Fruit fly (Drosophila melanogaster) Kc167 (cell line): Measurements from ENCODE around the gene CG10730.

Experiments
- Myc ChIP-seq: fragments of >200 bp; optimal IDR thresholded peaks from 2 replicates; lab custom pipeline; 2017; ENCODE audit warnings: missing external identifiers
- Sin3A ChIP-seq: fragments of >200 bp; optimal IDR thresholded peaks from 2 replicates; lab custom pipeline; 2018; ENCODE audit warnings: missing external identifiers
- h ChIP-seq: fragments of >200 bp; optimal IDR thresholded peaks from 3 replicates; lab custom pipeline; 2018; ENCODE audit warnings: missing external identifiers
- insv ChIP-seq: fragments of >200 bp; optimal IDR thresholded peaks from 3 replicates; lab custom pipeline; 2018; ENCODE audit warnings: missing external identifiers
- psq ChIP-seq: fragments of >200 bp; optimal IDR thresholded peaks from 2 replicates; lab custom pipeline; 2017; ENCODE audit warnings: missing external identifiers
- ttk ChIP-seq: sonication (Bioruptor generic); optimal IDR thresholded peaks from 2 replicates; lab custom pipeline; 2017; ENCODE audit warnings: missing external identifiers

The CG10730 gene

DNA sequence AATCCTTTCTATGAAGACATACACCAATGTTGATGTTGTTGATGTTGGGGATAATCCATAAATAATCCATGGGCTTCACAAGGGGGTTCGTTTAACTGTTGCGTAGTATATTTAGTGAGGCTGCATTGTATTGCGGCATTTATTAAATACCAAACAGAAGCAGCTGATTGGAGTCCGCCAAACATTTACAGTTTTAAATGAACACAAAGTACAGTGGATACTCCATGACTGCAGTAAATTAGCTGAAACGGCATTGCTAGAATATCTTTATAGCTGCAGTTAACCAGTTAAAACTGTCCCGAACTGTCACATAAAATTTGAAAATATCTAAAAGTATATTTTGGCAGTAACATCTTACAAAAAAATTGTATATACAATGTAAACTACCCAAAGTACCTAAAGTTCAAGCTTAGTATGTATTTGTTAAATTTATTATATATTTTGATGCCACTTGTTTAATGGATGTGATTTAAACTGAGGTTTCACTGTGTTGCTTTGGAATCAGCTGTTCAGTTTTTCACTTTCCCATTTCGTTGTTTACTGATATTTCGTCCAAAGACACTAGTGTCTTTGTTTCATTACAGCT is 19.2 kb upstream of the CG10730 start, which contains the start of the genes CG10747 and Pyroxd1:
Gene CG10747 (minus strand): TSS at position 255 of the 586 bp plus-strand sequence.
Gene Pyroxd1 (plus strand): TSS at position 342 of the 586 bp plus-strand sequence.
- TF ChIP-seq ttk (lab: Kevin White, UChicago), result no peak
- TF ChIP-seq Sin3A (lab: Kevin White, UChicago), result no peak
- no peak for TF ChIP-seq Myc
- no peak for TF ChIP-seq psq
- TF ChIP-seq insv (lab: Kevin White, UChicago), result no peak
- TF ChIP-seq h (lab: Kevin White, UChicago), result no peak

DNA sequence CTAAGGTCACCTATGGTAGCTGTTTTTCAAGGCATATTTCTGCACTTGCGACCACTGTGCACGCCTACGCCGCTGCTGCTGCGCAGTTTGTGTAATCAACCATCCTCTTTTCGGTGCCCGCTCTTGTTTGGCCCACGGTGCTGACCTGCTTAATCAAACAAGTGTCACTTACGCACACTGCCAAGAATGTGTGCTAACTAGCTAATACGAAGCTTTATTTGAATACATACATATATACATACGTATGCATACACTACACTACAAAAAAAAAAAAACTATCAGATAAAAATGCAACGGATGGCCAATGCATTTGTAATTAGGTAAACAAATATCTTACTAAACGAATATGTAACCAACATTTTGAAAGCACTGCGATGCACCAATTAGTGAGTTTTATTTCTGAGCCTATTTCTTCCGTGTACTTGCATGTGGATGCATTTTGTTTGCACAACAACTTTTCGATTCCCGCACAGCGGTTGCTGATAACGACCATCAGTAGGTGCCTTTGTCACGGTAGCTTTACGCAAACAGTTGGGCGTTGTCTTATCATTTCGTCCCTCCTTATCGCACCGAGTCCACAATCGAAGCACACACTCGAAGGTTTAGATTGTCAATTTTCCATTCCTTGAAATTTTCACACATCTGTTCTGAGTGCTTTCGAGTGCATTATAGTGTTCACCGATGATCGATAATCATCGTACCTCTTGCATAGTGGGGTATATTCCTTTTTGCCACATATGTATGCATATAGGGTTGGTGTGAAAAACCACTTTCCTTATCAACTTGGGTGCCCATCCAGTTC is 14.5 kb upstream of the CG10730 start:
- TF ChIP-seq insv (lab: Kevin White, UChicago) (no peak), h (lab: Kevin White, UChicago) (no peak), Sin3A (lab: Kevin White, UChicago) (no peak), psq (no peak), Myc (no peak), ttk (lab: Kevin White, UChicago) (no peak)

DNA sequence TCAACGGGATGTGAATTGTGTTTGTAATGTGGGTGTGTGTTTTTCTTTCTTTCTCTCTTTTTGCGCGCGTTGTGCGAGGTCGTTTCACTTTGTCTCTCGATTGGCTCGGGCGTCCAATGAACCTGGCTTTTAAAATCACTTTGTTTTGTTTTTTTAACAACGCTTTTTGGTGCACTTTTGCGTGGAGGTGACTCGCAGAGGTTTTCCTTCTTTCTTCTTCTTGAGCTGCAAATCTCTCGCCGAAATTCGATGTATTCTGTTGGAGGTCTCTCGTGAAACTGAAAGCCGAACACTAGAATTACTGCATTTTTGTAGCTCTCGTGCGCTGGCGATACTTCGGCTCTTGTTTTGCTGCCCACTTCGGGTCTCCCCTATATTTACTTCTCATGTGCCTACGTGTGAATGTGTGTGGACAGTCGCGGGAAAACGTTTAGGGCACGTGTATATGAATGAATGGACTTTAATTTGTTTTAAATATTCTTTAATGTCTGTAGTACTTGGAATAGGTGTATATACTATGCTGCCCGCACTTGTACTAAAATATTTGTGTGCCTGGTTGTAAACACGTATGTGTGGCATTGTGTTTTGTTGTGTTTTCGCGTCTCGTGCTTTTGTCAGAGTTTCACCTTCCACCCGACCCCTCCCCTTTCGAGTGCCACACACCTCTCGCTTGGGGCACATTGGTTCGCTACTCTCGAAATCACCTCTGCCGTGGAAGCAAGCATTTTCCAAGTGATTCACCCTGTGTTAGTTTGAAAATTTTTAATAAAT is 13.0 kb upstream of the CG10730 start, which contains the start of gene fok:
Gene fok (minus strand): TSS at position 286 of the 771 bp plus-strand sequence.
- TF ChIP-seq h (lab: Kevin White, UChicago), result no peak

DNA sequence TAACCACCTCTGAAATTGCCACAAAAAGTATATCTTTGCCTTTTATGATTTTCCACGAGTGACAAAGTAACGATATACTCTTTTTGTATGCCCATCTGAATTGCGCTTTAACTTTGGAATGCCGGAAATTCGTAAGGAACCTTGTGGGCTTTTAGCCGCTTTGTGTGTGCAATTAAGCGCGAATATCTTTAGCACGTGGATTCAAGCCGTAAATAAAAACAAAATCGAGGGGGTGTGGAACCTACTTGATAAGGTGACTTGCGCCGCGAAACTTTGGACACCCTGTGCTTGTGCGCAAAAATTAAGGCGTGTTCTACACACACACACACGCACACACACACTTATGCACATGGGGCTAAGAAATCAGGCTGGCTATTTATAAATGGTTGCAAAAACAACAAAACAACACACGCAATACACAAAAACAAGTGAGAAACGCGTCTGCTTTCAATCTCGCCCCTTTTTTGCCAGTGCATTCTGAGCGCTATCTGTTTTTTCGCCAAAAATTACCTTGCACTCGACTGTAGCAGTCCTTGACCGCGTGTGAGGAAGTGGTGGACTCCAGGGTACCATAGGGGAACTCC is 12.2 kb upstream of the CG10730 start:
- no peak for TF ChIP-seq Myc
- TF ChIP-seq h (lab: Kevin White, UChicago), result no peak
- no peak for TF ChIP-seq psq
- no peak for TF ChIP-seq insv (lab: Kevin White, UChicago)

DNA sequence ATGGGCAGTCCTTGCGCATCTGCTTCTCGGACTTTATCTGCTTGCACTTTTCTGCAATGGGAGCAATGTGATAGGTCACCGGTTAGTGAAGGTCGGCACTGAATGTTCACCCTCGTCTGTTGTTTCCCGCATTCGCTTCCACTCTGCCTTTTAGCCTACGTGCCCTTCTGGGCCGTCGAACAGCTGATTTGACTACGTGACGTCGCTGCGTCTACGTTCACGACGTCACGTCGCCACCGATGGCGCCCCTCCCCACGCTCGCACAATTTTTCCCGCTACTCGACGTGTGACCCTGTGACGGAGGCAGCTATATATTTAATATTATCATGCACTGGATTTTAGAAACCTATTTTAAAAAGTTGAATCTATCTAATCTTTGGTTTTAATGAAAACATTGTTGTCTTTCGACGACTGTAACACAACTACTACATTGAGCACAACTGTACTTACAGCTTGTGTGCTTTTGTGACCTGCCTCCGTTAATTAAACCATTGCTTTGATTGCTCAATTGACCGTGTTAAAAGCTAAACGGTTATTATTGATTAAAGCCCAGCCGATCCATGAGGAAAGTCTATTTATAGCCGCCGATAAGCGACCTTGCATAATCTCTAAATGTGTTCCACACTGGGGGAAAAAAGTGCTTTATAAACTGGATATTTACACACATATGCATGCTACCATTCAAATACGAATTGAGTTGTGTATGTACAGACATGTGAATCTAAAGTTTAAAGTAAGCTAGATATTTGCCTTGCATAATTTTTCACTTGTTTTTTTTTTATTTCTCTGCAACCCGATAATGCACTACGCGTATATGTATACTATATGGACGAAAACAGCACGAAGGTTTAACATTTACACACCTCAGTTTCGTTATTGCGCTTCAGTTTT is 11.2 kb upstream of the CG10730 start:
- TF ChIP-seq psq (no peak), h (lab: Kevin White, UChicago) (no peak), Sin3A (lab: Kevin White, UChicago) (no peak), insv (lab: Kevin White, UChicago) (no peak), Myc (no peak), ttk (lab: Kevin White, UChicago) (no peak)

DNA sequence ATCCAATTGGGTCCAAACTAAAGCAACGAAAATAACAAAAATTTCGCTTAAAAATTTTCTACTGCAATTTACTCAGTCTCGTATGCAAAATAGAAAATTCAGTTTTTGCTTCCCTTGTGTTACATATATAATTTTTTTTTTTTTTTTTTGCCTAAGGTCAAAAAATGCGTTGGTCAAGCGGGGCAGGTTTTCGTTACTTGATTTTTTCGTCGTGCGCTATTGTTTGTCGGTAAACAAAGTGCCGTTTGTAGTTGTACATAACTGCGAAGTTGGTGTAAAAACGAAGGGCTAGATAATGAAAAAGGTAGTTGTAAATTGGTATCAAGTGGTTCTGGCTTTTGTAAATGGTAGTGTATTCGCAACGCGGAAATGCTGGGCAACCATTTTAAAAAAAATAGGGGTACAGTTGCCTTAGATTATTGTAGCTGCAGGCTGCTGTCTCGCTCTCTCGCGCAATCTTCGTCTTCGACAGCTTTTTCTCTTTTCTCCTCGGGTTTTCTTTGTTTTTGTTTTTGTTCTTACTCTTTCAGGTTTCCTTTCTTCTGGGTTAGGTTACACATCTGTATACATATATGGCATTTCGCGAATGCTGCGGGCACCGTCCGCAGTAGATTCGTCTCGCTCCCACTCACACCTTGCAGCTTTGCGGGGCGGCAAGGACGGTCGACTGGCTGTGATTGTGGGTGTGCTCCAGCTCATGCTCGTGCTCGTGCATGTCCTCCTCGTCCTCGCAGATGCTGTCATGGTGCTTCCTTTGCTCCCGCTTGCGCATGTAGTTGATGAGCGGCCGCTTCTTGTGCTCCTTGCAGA is 10.4 kb upstream of the CG10730 start:
- no peak for TF ChIP-seq psq
- TF ChIP-seq Sin3A (lab: Kevin White, UChicago), result no peak
- no peak for TF ChIP-seq insv (lab: Kevin White, UChicago)

DNA sequence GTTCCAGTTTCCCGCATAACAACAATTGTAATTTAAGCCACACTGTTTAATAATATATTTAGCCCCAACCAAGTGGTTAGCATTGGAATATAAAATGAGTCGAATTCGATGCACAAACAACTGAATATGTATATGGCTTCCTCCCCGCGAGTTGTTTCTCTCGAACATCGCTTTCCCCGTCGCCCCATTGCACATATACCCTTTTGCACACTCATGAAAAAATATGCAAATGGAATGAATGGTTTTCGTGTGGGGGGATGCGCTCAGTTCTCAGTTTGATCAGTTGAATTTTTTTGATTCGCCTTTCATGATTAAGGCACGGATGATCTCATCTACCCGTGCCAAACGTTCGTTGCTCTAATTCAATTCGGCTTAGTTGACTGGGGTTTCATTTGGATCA is 8.8 kb upstream of the CG10730 start:
- TF ChIP-seq insv (lab: Kevin White, UChicago) (no peak), ttk (lab: Kevin White, UChicago) (no peak), Myc (no peak), psq (no peak), h (lab: Kevin White, UChicago) (no peak), Sin3A (lab: Kevin White, UChicago) (no peak)

DNA sequence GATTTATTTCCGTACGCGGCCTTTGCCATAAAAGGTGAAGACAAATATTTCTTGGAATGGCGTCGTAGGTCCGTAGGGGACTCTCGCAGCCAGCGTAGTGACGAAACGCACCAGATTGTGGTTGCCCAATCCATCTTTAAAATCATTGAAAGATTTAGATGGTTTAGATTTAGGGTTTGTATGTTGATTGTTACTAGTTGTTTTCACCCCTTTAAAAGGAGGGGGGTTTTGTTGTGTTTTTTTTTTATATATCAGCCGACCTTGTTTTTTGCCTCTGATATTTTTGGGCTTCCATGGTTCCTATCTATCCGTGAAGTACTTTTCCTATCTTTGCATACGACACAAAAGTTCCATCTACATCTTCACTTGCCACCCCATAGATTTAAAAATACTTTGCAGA is 6.9 kb upstream of the CG10730 start:
- TF ChIP-seq Sin3A (lab: Kevin White, UChicago) (no peak), insv (lab: Kevin White, UChicago) (no peak), Myc (no peak), psq (no peak), ttk (lab: Kevin White, UChicago) (no peak), h (lab: Kevin White, UChicago) (no peak)

DNA sequence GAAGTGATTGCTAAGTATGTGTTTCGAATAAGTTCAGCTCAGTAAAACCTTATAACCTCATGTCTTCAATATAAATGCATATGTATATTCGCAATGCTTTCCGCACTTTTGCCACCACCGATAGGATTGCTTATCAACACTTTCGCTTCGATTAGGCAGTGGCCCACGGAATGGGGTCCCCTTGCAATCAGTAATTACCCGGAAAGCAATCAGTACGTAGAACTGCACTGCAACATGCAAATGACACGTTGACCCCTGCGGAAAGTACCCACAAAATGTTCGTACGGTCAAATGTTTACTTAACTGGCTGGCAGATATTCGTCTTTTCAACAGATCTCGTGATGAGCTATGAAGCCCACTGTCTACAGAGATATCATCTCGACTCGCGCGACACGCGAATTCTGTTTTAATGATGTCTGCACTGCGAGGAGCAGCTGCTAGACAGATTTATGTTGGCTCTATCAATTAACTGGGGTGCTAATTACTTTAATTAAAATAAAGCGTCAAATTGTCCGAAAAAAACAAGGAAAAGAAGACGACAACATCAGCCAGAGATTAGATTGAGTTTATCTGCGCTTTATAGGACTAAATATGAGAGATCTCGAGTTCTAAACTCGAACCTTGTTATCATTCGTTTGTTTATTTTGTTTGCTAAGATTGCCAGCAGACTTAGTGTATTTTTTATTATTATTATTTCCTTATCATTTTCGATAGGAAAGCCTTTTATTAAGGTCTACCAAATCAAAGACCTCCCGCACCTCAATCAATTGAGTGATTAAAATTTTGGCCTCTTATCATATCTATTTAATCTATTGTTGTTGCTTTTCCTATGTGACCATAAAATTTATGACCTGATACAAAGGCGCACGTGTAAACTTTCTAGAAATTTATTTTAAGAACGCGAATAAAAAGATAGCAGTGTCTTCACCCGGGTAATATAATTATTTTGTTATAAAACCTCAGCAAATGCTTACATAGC is 5.7 kb upstream of the CG10730 start:
- no peak for TF ChIP-seq Myc
- TF ChIP-seq insv (lab: Kevin White, UChicago), result no peak
- TF ChIP-seq ttk (lab: Kevin White, UChicago), result no peak
- no peak for TF ChIP-seq h (lab: Kevin White, UChicago)
- no peak for TF ChIP-seq Sin3A (lab: Kevin White, UChicago)
- TF ChIP-seq psq, result no peak
